Worm (Caenorhabditis elegans) whole organism, midembryonic: ENCODE data around the gene F07F6.1.

Source experiments
- T22C8.4 ChIP-seq: fragments of 200-800 bp; sonication (Bioruptor generic); IDR thresholded peaks from 2 replicates; pipeline ENCODE4 v1.3.6; 2022; ENCODE audit warnings: missing genetic modification characterization, missing compliant biosample characterization
- cog-1 ChIP-seq: sonication (generic microtip); optimal IDR thresholded peaks from 2 replicates; lab custom pipeline; 2016; ENCODE audit warnings: missing genetic modification characterization, missing compliant biosample characterization
- klf-2 ChIP-seq: fragments of 200-800 bp; sonication (Bioruptor generic); conservative IDR thresholded peaks from 2 replicates; pipeline ENCODE4 v1.3.6; 2022; ENCODE audit warnings: missing genetic modification reagents, missing genetic modification characterization, missing compliant biosample characterization
- med-1 ChIP-seq: sonication (generic microtip); optimal IDR thresholded peaks from 2 replicates; lab custom pipeline; 2017; ENCODE audit warnings: missing genetic modification characterization, mild to moderate bottlenecking, missing compliant biosample characterization, antibody characterized with exemption, missing genetic modification reagents; ENCODE audit not compliant: insufficient read depth
- ref-1 ChIP-seq: fragments of 200-800 bp; sonication (Bioruptor generic); conservative IDR thresholded peaks from 2 replicates; pipeline ENCODE4 v1.3.6; 2022; ENCODE audit warnings: missing genetic modification reagents, missing genetic modification characterization, missing compliant biosample characterization
- tab-1 ChIP-seq: fragments of 200-800 bp; sonication (Bioruptor generic); IDR thresholded peaks from 2 replicates; pipeline ENCODE4 v1.3.6; 2022; ENCODE audit warnings: missing genetic modification characterization, missing compliant biosample characterization
- ztf-23 ChIP-seq: fragments of 200-800 bp; sonication (Bioruptor generic); IDR thresholded peaks from 2 replicates; pipeline ENCODE4 v1.3.6; 2022; ENCODE audit warnings: missing genetic modification reagents, missing genetic modification characterization, missing compliant biosample characterization

- TF ChIP-seq klf-2 (no peak), cog-1 (tag; lab: Kevin White, UChicago) (no peak), ref-1 (GFP tag; lab: Robert Waterston, UW) (no peak), ztf-23 (GFP tag; lab: Robert Waterston, UW) (no peak), tab-1 (GFP tag; lab: Robert Waterston, UW) (no peak), T22C8.4 (GFP tag; lab: Robert Waterston, UW) (no peak), med-1 (GFP tag; lab: Kevin White, UChicago) (no peak)
These were observed 13.6 kb downstream of the F07F6.1 start for ce11 chrII:5451278-5451677.
